Worm (Caenorhabditis elegans): ENCODE measurements around the gene ift-139.

- TF ChIP-seq sma-9 (GFP tag; optimal IDR thresholded peaks at IDR 0.05): no peak
- no peak for TF ChIP-seq sma-9 (tag; optimal IDR thresholded peaks at IDR 0.05)
- TF ChIP-seq R02D3.7 (tag; optimal IDR thresholded peaks at IDR 0.05): no peak
- TF ChIP-seq ZK546.5 (tag; optimal IDR thresholded peaks at IDR 0.05): no peak
- TF ChIP-seq nhr-12 (tag; optimal IDR thresholded peaks at IDR 0.05): no peak
- no peak for TF ChIP-seq aly-2 (tag; optimal IDR thresholded peaks at IDR 0.05)
- no peak for TF ChIP-seq nhr-237 (tag; optimal IDR thresholded peaks at IDR 0.05)
- no peak for TF ChIP-seq elt-3 (tag; optimal IDR thresholded peaks at IDR 0.05)
- TF ChIP-seq lsy-2 (tag; optimal IDR thresholded peaks at IDR 0.05): no peak
- TF ChIP-seq ama-1 (optimal IDR thresholded peaks at IDR 0.05): no peak
- TF ChIP-seq egl-27 (tag; optimal IDR thresholded peaks at IDR 0.05): no peak
- TF ChIP-seq unc-62 (GFP tag; optimal IDR thresholded peaks at IDR 0.05): no peak
- TF ChIP-seq snpc-4 (tag; optimal IDR thresholded peaks at IDR 0.05): no peak
These were observed 17.5 kb upstream of the ift-139 start, which contains the start of gene clc-10 for ce11 chrIII:6056770-6057169.

Data from whole organism, L2 larva.